Worm (Caenorhabditis elegans): ENCODE data around the gene str-254.

str-254 gene

DNA sequence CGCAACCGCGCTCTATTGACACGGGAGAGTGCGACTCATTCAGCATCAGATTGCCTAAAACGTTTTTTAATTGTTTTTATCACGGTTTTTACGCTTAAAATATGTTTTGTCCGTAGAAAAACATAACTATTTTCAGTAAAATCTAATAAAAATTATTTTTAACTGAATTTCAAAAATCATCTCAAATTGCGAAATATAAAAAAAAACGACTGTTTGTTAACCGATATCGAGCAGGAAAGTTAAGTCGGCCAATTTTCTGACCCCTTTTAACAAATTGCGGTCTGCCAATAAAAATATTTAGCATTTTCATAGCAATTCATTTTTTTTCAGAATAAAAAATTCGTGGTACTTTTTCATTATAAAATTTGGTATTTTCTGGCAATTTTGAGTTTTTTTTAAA lies 32.8 kb downstream of the str-254 start:
- TF ChIP-seq hmg-4 (GFP tag; optimal IDR thresholded peaks at IDR 0.05) (no peak), sea-1 (GFP tag; conservative IDR thresholded peaks at IDR 0.05) (no peak), ets-7 (tag; optimal IDR thresholded peaks at IDR 0.05) (no peak), tra-4 (tag; optimal IDR thresholded peaks at IDR 0.05) (no peak), aly-1 (tag; optimal IDR thresholded peaks at IDR 0.05) (no peak), pes-1 (GFP tag; IDR thresholded peaks at IDR 0.05) (no peak), hmbx-1 (tag; optimal IDR thresholded peaks at IDR 0.05) (no peak), ama-1 (optimal IDR thresholded peaks at IDR 0.05) (no peak), flt-1 (GFP tag; IDR thresholded peaks at IDR 0.05) (no peak), ceh-36 (tag; optimal IDR thresholded peaks at IDR 0.05) (no peak), hnd-1 (tag; optimal IDR thresholded peaks at IDR 0.05) (no peak), tbx-11 (GFP tag; IDR thresholded peaks at IDR 0.05) (no peak), F13C5.2 (tag; optimal IDR thresholded peaks at IDR 0.05) (no peak), ceh-13 (GFP tag; optimal IDR thresholded peaks at IDR 0.05) (no peak), scrt-1 (GFP tag; IDR thresholded peaks at IDR 0.05) (no peak), B0310.2 (tag; optimal IDR thresholded peaks at IDR 0.05) (no peak), tbx-37 (GFP tag; conservative IDR thresholded peaks at IDR 0.05) (no peak)

DNA sequence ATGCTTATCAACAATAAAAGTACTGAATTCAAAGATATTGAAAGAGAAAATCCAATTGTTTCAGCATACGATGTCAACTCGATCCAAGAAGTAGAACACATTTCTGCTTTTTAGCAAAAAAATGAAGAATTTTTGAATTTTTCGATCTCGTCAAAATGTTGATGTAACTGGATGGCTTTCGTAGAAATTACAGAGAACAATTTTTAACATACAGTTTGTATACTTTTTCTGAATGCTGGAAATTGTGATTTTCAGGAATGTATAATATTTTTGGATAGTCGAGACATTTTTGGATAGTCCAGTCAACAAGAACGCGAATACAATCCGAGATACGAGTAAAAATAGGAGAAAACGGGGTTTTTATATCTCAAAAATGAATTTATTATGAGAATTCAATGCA lies 34.7 kb downstream of the str-254 start, which contains the start of gene str-103:
str-103 (minus strand) TSS at position 101 of the 400 bp plus-strand sequence.
- no peak for TF ChIP-seq ets-7 (tag; optimal IDR thresholded peaks at IDR 0.05)
- no peak for TF ChIP-seq hmg-4 (GFP tag; optimal IDR thresholded peaks at IDR 0.05)
- no peak for TF ChIP-seq aly-1 (tag; optimal IDR thresholded peaks at IDR 0.05)
- TF ChIP-seq sea-1 (GFP tag; conservative IDR thresholded peaks at IDR 0.05) = no peak
- TF ChIP-seq tbx-11 (GFP tag; IDR thresholded peaks at IDR 0.05) = no peak
- TF ChIP-seq F13C5.2 (tag; optimal IDR thresholded peaks at IDR 0.05) = no peak
- no peak for TF ChIP-seq scrt-1 (GFP tag; IDR thresholded peaks at IDR 0.05)
- no peak for TF ChIP-seq ceh-36 (tag; optimal IDR thresholded peaks at IDR 0.05)
- no peak for TF ChIP-seq B0310.2 (tag; optimal IDR thresholded peaks at IDR 0.05)
- no peak for TF ChIP-seq flt-1 (GFP tag; IDR thresholded peaks at IDR 0.05)
- TF ChIP-seq ama-1 (optimal IDR thresholded peaks at IDR 0.05) = no peak
- no peak for TF ChIP-seq ceh-13 (GFP tag; optimal IDR thresholded peaks at IDR 0.05)
- TF ChIP-seq hnd-1 (tag; optimal IDR thresholded peaks at IDR 0.05) = no peak

- no peak for TF ChIP-seq ceh-36 (tag; optimal IDR thresholded peaks at IDR 0.05)
- no peak for TF ChIP-seq ets-7 (tag; optimal IDR thresholded peaks at IDR 0.05)
- no peak for TF ChIP-seq hmbx-1 (tag; optimal IDR thresholded peaks at IDR 0.05)
- TF ChIP-seq scrt-1 (GFP tag; IDR thresholded peaks at IDR 0.05) = no peak
- no peak for TF ChIP-seq pes-1 (GFP tag; IDR thresholded peaks at IDR 0.05)
- TF ChIP-seq B0310.2 (tag; optimal IDR thresholded peaks at IDR 0.05) = no peak
- no peak for TF ChIP-seq aly-1 (tag; optimal IDR thresholded peaks at IDR 0.05)
- TF ChIP-seq hnd-1 (tag; optimal IDR thresholded peaks at IDR 0.05) = no peak
- TF ChIP-seq tbx-11 (GFP tag; IDR thresholded peaks at IDR 0.05) = no peak
- TF ChIP-seq tra-4 (tag; optimal IDR thresholded peaks at IDR 0.05) = no peak
Measured at ce11 chrV:16115381-16115780, 37.9 kb downstream of the str-254 start, which contains the start of gene str-25. str-25 (plus strand) TSS chrV:16115681.

- no peak for TF ChIP-seq hmg-4 (GFP tag; optimal IDR thresholded peaks at IDR 0.05)
- no peak for TF ChIP-seq flt-1 (GFP tag; IDR thresholded peaks at IDR 0.05)
- TF ChIP-seq B0310.2 (tag; optimal IDR thresholded peaks at IDR 0.05) = no peak
- TF ChIP-seq hmbx-1 (tag; optimal IDR thresholded peaks at IDR 0.05) = no peak
- no peak for TF ChIP-seq aly-1 (tag; optimal IDR thresholded peaks at IDR 0.05)
- TF ChIP-seq hnd-1 (tag; optimal IDR thresholded peaks at IDR 0.05) = no peak
- no peak for TF ChIP-seq F13C5.2 (tag; optimal IDR thresholded peaks at IDR 0.05)
- TF ChIP-seq tbx-37 (GFP tag; conservative IDR thresholded peaks at IDR 0.05) = no peak
- no peak for TF ChIP-seq ama-1 (optimal IDR thresholded peaks at IDR 0.05)
- no peak for TF ChIP-seq ceh-36 (tag; optimal IDR thresholded peaks at IDR 0.05)
- no peak for TF ChIP-seq ceh-13 (GFP tag; optimal IDR thresholded peaks at IDR 0.05)
- TF ChIP-seq scrt-1 (GFP tag; IDR thresholded peaks at IDR 0.05) = no peak
- TF ChIP-seq ets-7 (tag; optimal IDR thresholded peaks at IDR 0.05) = no peak
- TF ChIP-seq pes-1 (GFP tag; IDR thresholded peaks at IDR 0.05) = no peak
- no peak for TF ChIP-seq tra-4 (tag; optimal IDR thresholded peaks at IDR 0.05)
- no peak for TF ChIP-seq tbx-11 (GFP tag; IDR thresholded peaks at IDR 0.05)
- TF ChIP-seq sea-1 (GFP tag; conservative IDR thresholded peaks at IDR 0.05) = no peak
Measured at ce11 chrV:16114237-16114636, 39.0 kb downstream of the str-254 start, which contains the start of gene srxa-16. srxa-16 (minus strand) TSS chrV:16114337.

ce11 chrV:16103594-16103993 lies 49.7 kb downstream of the str-254 start, which contains the start of gene argk-1:
argk-1 (plus strand) TSS chrV:16103894.
- TF ChIP-seq ama-1 (optimal IDR thresholded peaks at IDR 0.05) (no peak), F13C5.2 (tag; optimal IDR thresholded peaks at IDR 0.05) (no peak), ceh-36 (tag; optimal IDR thresholded peaks at IDR 0.05) (no peak)

Measured in whole organism, early embryonic.